Fruit fly (Drosophila melanogaster): Measurements from ENCODE around the gene Sms.

Sms gene

DNA sequence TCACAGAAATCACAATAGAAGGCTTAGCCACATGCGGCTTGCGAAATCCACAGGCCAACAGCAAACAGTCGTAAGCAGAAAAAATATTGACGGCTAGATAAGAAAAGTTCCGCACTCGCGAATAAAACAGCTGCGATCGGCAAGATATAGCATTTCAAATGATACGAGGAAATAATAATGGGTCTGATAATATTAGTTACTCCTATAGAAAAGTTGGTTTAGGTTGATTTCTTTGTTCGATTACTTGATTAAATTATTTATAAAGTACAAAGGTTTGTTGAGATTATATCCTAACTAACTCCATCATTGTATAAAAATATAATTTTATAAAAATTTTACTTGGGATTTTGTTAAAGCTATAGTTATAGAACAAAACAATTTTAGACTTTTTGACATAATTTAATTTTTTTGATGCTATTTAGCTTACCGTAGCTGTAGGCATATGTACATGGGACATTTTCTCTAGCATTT, 1.4 kb downstream of the Sms start (continued):
- TF ChIP-seq Nf-YB (GFP tag; optimal IDR thresholded peaks at IDR 0.05) (peak; percentile 28), CG33213 (GFP tag; optimal IDR thresholded peaks at IDR 0.05) (no peak), lab (GFP tag; optimal IDR thresholded peaks at IDR 0.05) (peak; percentile 17), aop (GFP tag; IDR thresholded peaks at IDR 0.05) (no peak), cg (GFP tag; optimal IDR thresholded peaks at IDR 0.05) (no peak), CG9876 (GFP tag; optimal IDR thresholded peaks at IDR 0.05) (no peak), Dfd (GFP tag; optimal IDR thresholded peaks at IDR 0.05) (no peak), phol (tag; optimal IDR thresholded peaks at IDR 0.05) (peak; percentile 44), Blimp-1 (GFP tag; optimal IDR thresholded peaks at IDR 0.05) (peak; percentile 17), CG4617 (GFP tag; optimal IDR thresholded peaks at IDR 0.05; ENCODE audit: borderline replicate concordance) (no peak), Sry-δ (GFP tag; optimal IDR thresholded peaks at IDR 0.05) (no peak), dpn (GFP tag; optimal IDR thresholded peaks at IDR 0.05) (peak in 1 of 2 experiments; percentile 11), CG10979 (tag; optimal IDR thresholded peaks at IDR 0.05) (peak; percentile 38), peb (GFP tag; IDR thresholded peaks at IDR 0.05) (no peak), D19A (tag; optimal IDR thresholded peaks at IDR 0.05) (peak; percentile 36), en (GFP tag; optimal IDR thresholded peaks at IDR 0.05) (no peak), Dip2 (GFP tag; IDR thresholded peaks at IDR 0.05) (no peak), HLH3B (GFP tag; IDR thresholded peaks at IDR 0.05) (0 out of 2 replicates have a peak, but pooled peaks have one; percentile 7), gem (tag; optimal IDR thresholded peaks at IDR 0.05) (peak; percentile 70), Eip74EF (GFP tag; optimal IDR thresholded peaks at IDR 0.05) (peak in 1 of 2 experiments; percentile 8), CG7839 (tag; optimal IDR thresholded peaks at IDR 0.05) (peak; percentile 47), ttk (GFP tag; IDR thresholded peaks at IDR 0.05) (no peak), stc (GFP tag; IDR thresholded peaks at IDR 0.05) (no peak), nmo (GFP tag; optimal IDR thresholded peaks at IDR 0.05) (peak; percentile 33), CG32532 (GFP tag; IDR thresholded peaks at IDR 0.05) (peak; percentile 44; the same call in 1 of the 2 replicates), CG34376 (GFP tag; optimal IDR thresholded peaks at IDR 0.05) (no peak), CG15269 (tag; optimal IDR thresholded peaks at IDR 0.05) (peak; percentile 51), jumu (GFP tag; optimal IDR thresholded peaks at IDR 0.05) (no peak), CG10366 (GFP tag; IDR thresholded peaks at IDR 0.05) (no peak), CG2678 (tag; optimal IDR thresholded peaks at IDR 0.05) (peak; percentile 70), dmrt99B (tag; optimal IDR thresholded peaks at IDR 0.05) (peak; percentile 46), CG17829 (tag; optimal IDR thresholded peaks at IDR 0.05) (peak; percentile 5), slbo (GFP tag; IDR thresholded peaks at IDR 0.05) (0 out of 2 replicates have a peak, but pooled peaks have one; percentile 14)

DNA sequence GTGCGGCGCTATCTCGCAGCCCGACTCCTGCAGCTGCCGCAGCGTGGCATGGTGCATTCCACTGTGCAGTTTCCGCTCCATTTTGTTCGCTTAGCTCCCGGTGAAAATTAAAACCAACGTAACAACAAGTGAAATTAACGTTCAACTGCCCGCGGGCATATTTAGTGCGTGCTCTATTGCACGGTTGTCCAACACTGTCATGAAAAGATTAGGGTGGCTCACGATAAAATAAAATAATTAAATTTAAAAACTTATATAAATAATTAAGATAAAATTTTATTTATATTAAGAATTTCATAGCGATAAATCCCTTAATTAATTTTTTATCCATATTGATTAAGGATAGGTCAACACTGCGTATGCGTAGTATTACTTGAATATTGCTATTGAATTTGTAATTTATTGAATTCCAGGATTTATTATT, 5.8 kb downstream of the Sms start, which contains the start of gene Pbgs:
Gene Pbgs (minus strand): TSS at position 151 of the 424 bp plus-strand sequence.
- TF ChIP-seq YL-1 (GFP tag; optimal IDR thresholded peaks at IDR 0.05) (peak; percentile 18), sens-2 (GFP tag; IDR thresholded peaks at IDR 0.05) (no peak), CG17328 (GFP tag; IDR thresholded peaks at IDR 0.05) (peak; percentile 68), Atf-2 (GFP tag; optimal IDR thresholded peaks at IDR 0.05) (no peak), CG9609 (GFP tag; optimal IDR thresholded peaks at IDR 0.05) (no peak), CG10654 (GFP tag; optimal IDR thresholded peaks at IDR 0.05) (peak; percentile 39), CG11695 (GFP tag; IDR thresholded peaks at IDR 0.05) (peak; percentile 64; the same call in 2 of the 3 replicates), CG17829 (tag; optimal IDR thresholded peaks at IDR 0.05) (peak; percentile 85), CG18599 (GFP tag; optimal IDR thresholded peaks at IDR 0.05) (peak; percentile 52), CG42726 (GFP tag; IDR thresholded peaks at IDR 0.05; ENCODE audit: partially characterized antibody) (no peak), Hr51 (GFP tag; optimal IDR thresholded peaks at IDR 0.05) (peak in 1 of 2 experiments; percentile 29), CG18619 (GFP tag; optimal IDR thresholded peaks at IDR 0.05) (no peak), CG17361 (GFP tag; IDR thresholded peaks at IDR 0.05) (peak; percentile 76), CG7987 (GFP tag; optimal IDR thresholded peaks at IDR 0.05) (peak; percentile 2), MTF-1 (GFP tag; optimal IDR thresholded peaks at IDR 0.05; ENCODE audit: borderline replicate concordance) (peak; percentile 33), Six4 (GFP tag; optimal IDR thresholded peaks at IDR 0.05) (no peak), dmrt11E (tag; optimal IDR thresholded peaks at IDR 0.05) (peak; percentile 24), CG3281 (GFP tag; optimal IDR thresholded peaks at IDR 0.05) (peak; percentile 35), Nf-YB (GFP tag; optimal IDR thresholded peaks at IDR 0.05) (no peak), E2f2 (GFP tag; IDR thresholded peaks at IDR 0.05) (peak; percentile 55)

Data from whole organism, embryonic.